Worm (Caenorhabditis elegans) whole organism, L1 larva: ENCODE measurements around the gene C09G5.13.

Experiments used
- C04F5.9 ChIP-seq: sonication (generic microtip); optimal IDR thresholded peaks from 2 replicates; lab custom pipeline; 2016; ENCODE audit warnings: missing genetic modification characterization, missing compliant biosample characterization
- C16A3.4 ChIP-seq: fragments of 150-350 bp; optimal IDR thresholded peaks from 2 replicates; lab custom pipeline; 2014; ENCODE audit warnings: missing biosample characterization, missing genetic modification characterization
- F16B12.6 ChIP-seq: fragments of 150-350 bp; optimal IDR thresholded peaks from 2 replicates; lab custom pipeline; 2014; ENCODE audit warnings: missing biosample characterization, missing genetic modification characterization
- alr-1 ChIP-seq: fragments of 200-800 bp; sonication (Bioruptor generic); optimal IDR thresholded peaks from 2 replicates; lab custom pipeline; 2018; ENCODE audit warnings: borderline replicate concordance, mild to moderate bottlenecking, missing genetic modification characterization, missing compliant biosample characterization
- ama-1 ChIP-seq: fragments of 150-350 bp; optimal IDR thresholded peaks from 2 replicates; lab custom pipeline; 2014
- blmp-1 ChIP-seq: fragments of 150-350 bp; optimal IDR thresholded peaks from 2 replicates; lab custom pipeline; 2014; ENCODE audit warnings: missing biosample characterization, missing genetic modification characterization
- ceh-63 ChIP-seq: fragments of 200-800 bp; sonication (Bioruptor generic); optimal IDR thresholded peaks from 2 replicates; lab custom pipeline; 2018; ENCODE audit warnings: mild to moderate bottlenecking, missing genetic modification characterization, missing compliant biosample characterization
- ceh-90 ChIP-seq: sonication (generic microtip); optimal IDR thresholded peaks from 2 replicates; lab custom pipeline; 2016; ENCODE audit warnings: missing genetic modification characterization, missing compliant biosample characterization
- ces-1 ChIP-seq: fragments of 150-350 bp; optimal IDR thresholded peaks from 2 replicates; lab custom pipeline; 2014; ENCODE audit warnings: missing biosample characterization, missing genetic modification reagents, missing genetic modification characterization
- efl-3 ChIP-seq: fragments of 200-800 bp; sonication (Bioruptor generic); optimal IDR thresholded peaks from 2 replicates; lab custom pipeline; 2018; ENCODE audit warnings: mild to moderate bottlenecking, missing genetic modification characterization, missing compliant biosample characterization
- egl-13 ChIP-seq: sonication (generic microtip); optimal IDR thresholded peaks from 2 replicates; lab custom pipeline; 2016; ENCODE audit warnings: missing genotype, missing genetic modification reagents, missing genetic modification characterization, missing compliant biosample characterization
- ets-5 ChIP-seq: fragments of 200-800 bp; sonication (Bioruptor generic); IDR thresholded peaks from 2 replicates; pipeline ENCODE4 v1.3.6; 2022; ENCODE audit warnings: missing genetic modification characterization, missing compliant biosample characterization
- fkh-4 ChIP-seq: sonication (generic microtip); optimal IDR thresholded peaks from 2 replicates; lab custom pipeline; 2016; ENCODE audit warnings: missing compliant biosample characterization, missing genetic modification characterization, borderline replicate concordance
- fkh-8 ChIP-seq: sonication (generic microtip); optimal IDR thresholded peaks from 2 replicates; lab custom pipeline; 2016; ENCODE audit warnings: mild to moderate bottlenecking, missing genetic modification characterization, missing compliant biosample characterization
- fos-1 ChIP-seq: fragments of 150-350 bp; optimal IDR thresholded peaks from 2 replicates; lab custom pipeline; 2014; ENCODE audit warnings: missing biosample characterization, missing genetic modification characterization
- hlh-17 ChIP-seq: fragments of 200-800 bp; sonication (Bioruptor generic); optimal IDR thresholded peaks from 2 replicates; lab custom pipeline; 2018; ENCODE audit warnings: missing genetic modification characterization, mild to moderate bottlenecking, missing compliant biosample characterization, moderate library complexity, borderline replicate concordance
- hlh-4 ChIP-seq: sonication (generic microtip); optimal IDR thresholded peaks from 2 replicates; lab custom pipeline; 2016; ENCODE audit warnings: mild to moderate bottlenecking, missing genetic modification characterization, missing compliant biosample characterization
- hpl-2 ChIP-seq: fragments of 150-350 bp; optimal IDR thresholded peaks from 2 replicates; lab custom pipeline; 2014; ENCODE audit warnings: missing biosample characterization, missing genetic modification reagents, missing genetic modification characterization
- irx-1 ChIP-seq: sonication (generic microtip); optimal IDR thresholded peaks from 2 replicates; lab custom pipeline; 2016; ENCODE audit warnings: missing genetic modification characterization, missing compliant biosample characterization
- isw-1 ChIP-seq: fragments of 200-800 bp; sonication (Bioruptor generic); IDR thresholded peaks from 2 replicates; pipeline ENCODE4 v1.3.6; 2022; ENCODE audit warnings: missing genetic modification characterization, missing compliant biosample characterization
- lin-14 ChIP-seq: fragments of 200-800 bp; sonication (Bioruptor generic); optimal IDR thresholded peaks from 2 replicates; lab custom pipeline; 2018; ENCODE audit warnings: mild to moderate bottlenecking, missing genetic modification characterization, moderate library complexity, missing compliant biosample characterization
- lin-39 ChIP-seq: fragments of 150-350 bp; optimal IDR thresholded peaks from 2 replicates; lab custom pipeline; 2014; ENCODE audit warnings: missing biosample characterization, missing genetic modification reagents, missing genetic modification characterization
- lsy-2 ChIP-seq, 2 experiments: fragments of 150-350 bp; optimal IDR thresholded peaks; 2 replicates each; lab custom pipeline; 2014; ENCODE audit warnings: missing biosample characterization in 2 of 2, missing genetic modification characterization in 2 of 2
- mdl-1 ChIP-seq, 2 experiments: fragments of 150-350 bp; optimal IDR thresholded peaks; 2 replicates each; lab custom pipeline; 2014 to 2017; ENCODE audit warnings: missing biosample characterization in 2 of 2, missing genetic modification characterization in 2 of 2, inconsistent platforms in 1 of 2
- nhr-12 ChIP-seq: sonication (generic microtip); optimal IDR thresholded peaks from 2 replicates; lab custom pipeline; 2017; ENCODE audit warnings: missing biosample characterization, missing genetic modification characterization
- nhr-20 ChIP-seq: sonication (generic microtip); optimal IDR thresholded peaks from 2 replicates; lab custom pipeline; 2016; ENCODE audit warnings: mild to moderate bottlenecking, missing genetic modification characterization, missing compliant biosample characterization
- nhr-237 ChIP-seq: fragments of 150-350 bp; optimal IDR thresholded peaks from 2 replicates; lab custom pipeline; 2014; ENCODE audit warnings: missing biosample characterization, missing genetic modification characterization
- nhr-47 ChIP-seq: sonication (generic microtip); optimal IDR thresholded peaks from 2 replicates; lab custom pipeline; 2016; ENCODE audit warnings: mild to moderate bottlenecking, missing genetic modification characterization, moderate library complexity, missing compliant biosample characterization
- nhr-71 ChIP-seq: sonication (generic microtip); optimal IDR thresholded peaks from 2 replicates; lab custom pipeline; 2016; ENCODE audit warnings: mild to moderate bottlenecking, missing genetic modification characterization, moderate library complexity, missing compliant biosample characterization
- nhr-76 ChIP-seq: sonication (generic microtip); optimal IDR thresholded peaks from 2 replicates; lab custom pipeline; 2017; ENCODE audit warnings: missing biosample characterization, missing genetic modification characterization
- nhr-77 ChIP-seq: fragments of 150-350 bp; optimal IDR thresholded peaks from 2 replicates; lab custom pipeline; 2014; ENCODE audit warnings: missing biosample characterization, missing genetic modification characterization
- nhr-84 ChIP-seq: sonication (generic microtip); optimal IDR thresholded peaks from 2 replicates; lab custom pipeline; 2017; ENCODE audit warnings: missing biosample characterization, missing genetic modification characterization
- nhr-90 ChIP-seq: sonication (generic microtip); optimal IDR thresholded peaks from 2 replicates; lab custom pipeline; 2016; ENCODE audit warnings: mild to moderate bottlenecking, missing genetic modification characterization, missing compliant biosample characterization; ENCODE audit not compliant: poor library complexity
- pag-3 ChIP-seq: sonication (generic microtip); optimal IDR thresholded peaks from 2 replicates; lab custom pipeline; 2017; ENCODE audit warnings: missing genetic modification characterization, mild to moderate bottlenecking, missing compliant biosample characterization, antibody characterized with exemption, borderline replicate concordance; ENCODE audit not compliant: insufficient read depth
- pax-3 ChIP-seq: fragments of 200-800 bp; sonication (Bioruptor generic); optimal IDR thresholded peaks from 2 replicates; lab custom pipeline; 2018; ENCODE audit warnings: mild to moderate bottlenecking, missing genetic modification characterization, moderate library complexity, missing compliant biosample characterization
- rnt-1 ChIP-seq: sonication (generic microtip); optimal IDR thresholded peaks from 2 replicates; lab custom pipeline; 2016; ENCODE audit warnings: mild to moderate bottlenecking, missing genetic modification characterization, moderate library complexity, missing compliant biosample characterization
- skn-1 ChIP-seq: fragments of 150-350 bp; optimal IDR thresholded peaks from 2 replicates; lab custom pipeline; 2014; ENCODE audit warnings: missing biosample characterization, missing genetic modification characterization
- snpc-4 ChIP-seq: fragments of 150-350 bp; optimal IDR thresholded peaks from 2 replicates; lab custom pipeline; 2014; ENCODE audit warnings: missing biosample characterization, missing genetic modification characterization
- swsn-7 ChIP-seq: sonication (generic microtip); optimal IDR thresholded peaks from 2 replicates; lab custom pipeline; 2016; ENCODE audit warnings: missing genetic modification characterization, missing compliant biosample characterization
- tbx-2 ChIP-seq: sonication (generic microtip); optimal IDR thresholded peaks from 2 replicates; lab custom pipeline; 2016; ENCODE audit warnings: missing genetic modification characterization, missing compliant biosample characterization
- unc-62 ChIP-seq: fragments of 150-350 bp; optimal IDR thresholded peaks from 2 replicates; lab custom pipeline; 2014; ENCODE audit warnings: missing biosample characterization, missing genetic modification reagents, missing genetic modification characterization
- unc-86 ChIP-seq: sonication (generic microtip); optimal IDR thresholded peaks from 2 replicates; lab custom pipeline; 2016; ENCODE audit warnings: missing genetic modification characterization, missing compliant biosample characterization

Gene C09G5.13

DNA sequence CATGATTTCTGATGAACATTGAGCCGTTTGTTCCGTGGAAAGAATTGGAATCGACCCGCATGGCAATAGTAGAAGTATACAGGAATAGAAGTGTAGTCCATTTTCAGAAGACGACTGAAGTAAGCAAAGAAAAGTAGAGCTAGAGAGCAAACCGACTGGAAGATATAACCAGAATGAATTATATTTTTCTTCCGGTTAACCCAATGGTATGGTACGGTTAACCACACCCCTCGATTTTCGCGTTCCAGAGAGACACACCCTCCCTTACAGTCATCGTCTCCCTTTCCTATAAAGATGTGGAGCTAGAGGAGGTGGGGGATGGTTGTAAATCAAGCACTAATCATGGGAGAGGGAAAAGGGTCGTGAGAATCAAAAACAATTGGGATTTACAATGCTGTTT, 5.8 kb downstream of the C09G5.13 start, which contains the start of gene C09G5.14:
C09G5.14 (minus strand) TSS at position 101 of the 400 bp plus-strand sequence.
- TF ChIP-seq fkh-4 (tag; lab: Kevin White, UChicago) (no peak), nhr-77 (tag; lab: Kevin White, UChicago) (no peak), pax-3 (tag; lab: Kevin White, UChicago) (no peak), fos-1 (no peak), fkh-8 (tag; lab: Kevin White, UChicago) (no peak), unc-62 (no peak), ces-1 (GFP tag; lab: Kevin White, UChicago) (no peak), F16B12.6 (tag; lab: Kevin White, UChicago) (no peak), nhr-76 (no peak), hpl-2 (no peak), hlh-17 (no peak), isw-1 (GFP tag; lab: Robert Waterston, UW) (no peak), egl-13 (tag; lab: Kevin White, UChicago) (no peak), rnt-1 (tag; lab: Kevin White, UChicago) (no peak), nhr-90 (tag; lab: Kevin White, UChicago) (no peak)

DNA sequence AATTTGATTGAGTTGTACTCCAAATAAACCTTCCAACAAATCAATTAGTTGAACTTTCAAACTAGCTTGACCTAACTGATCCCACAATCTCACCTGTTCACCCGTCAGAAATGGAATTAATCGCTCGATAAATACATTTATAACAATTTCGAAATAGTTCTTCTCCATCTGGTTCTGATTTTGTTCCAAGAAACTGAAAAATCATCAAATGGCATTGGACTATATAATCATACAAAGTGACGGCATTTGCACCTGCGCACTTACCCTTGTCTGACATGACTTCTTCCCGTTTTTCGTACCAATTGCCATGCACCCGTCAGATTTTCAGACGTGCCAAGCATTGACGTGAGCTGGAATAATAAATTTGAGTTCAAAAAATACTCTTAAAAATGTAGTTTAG, 13.5 kb downstream of the C09G5.13 start:
- TF ChIP-seq nhr-90 (tag; lab: Kevin White, UChicago) (no peak), blmp-1 (tag; lab: Kevin White, UChicago) (no peak), fkh-8 (tag; lab: Kevin White, UChicago) (peak; percentile 83), hlh-4 (tag; lab: Kevin White, UChicago) (peak; percentile 72), ces-1 (GFP tag; lab: Kevin White, UChicago) (no peak), lin-14 (GFP tag; lab: Kevin White, UChicago) (no peak), ets-5 (GFP tag; lab: Robert Waterston, UW) (no peak), unc-86 (no peak), rnt-1 (tag; lab: Kevin White, UChicago) (no peak), ama-1 (lab: Kevin White, UChicago) (no peak), ceh-63 (GFP tag; lab: Kevin White, UChicago) (no peak), C16A3.4 (tag; lab: Kevin White, UChicago) (no peak), lsy-2 (tag; optimal IDR thresholded peaks at IDR 0.05; lab: Kevin White, UChicago) (no peak), nhr-71 (tag; lab: Kevin White, UChicago) (peak; percentile 63), C04F5.9 (tag; lab: Kevin White, UChicago) (no peak), nhr-20 (tag; lab: Kevin White, UChicago) (no peak), nhr-47 (tag; lab: Kevin White, UChicago) (peak; percentile 53), snpc-4 (no peak), swsn-7 (peak; percentile 3), pag-3 (no peak), efl-3 (GFP tag; lab: Kevin White, UChicago) (no peak), irx-1 (no peak), lin-39 (tag; lab: Kevin White, UChicago) (no peak), tbx-2 (tag; lab: Kevin White, UChicago) (no peak), nhr-237 (no peak), nhr-84 (tag; lab: Kevin White, UChicago) (no peak), nhr-76 (no peak), mdl-1 (tag; optimal IDR thresholded peaks at IDR 0.05; lab: Kevin White, UChicago) (no peak), ceh-90 (tag; lab: Kevin White, UChicago) (no peak), isw-1 (GFP tag; lab: Robert Waterston, UW) (no peak), alr-1 (tag; lab: Kevin White, UChicago) (no peak), nhr-12 (tag; lab: Kevin White, UChicago) (no peak), skn-1 (no peak)
- TF ChIP-seq, all 84 proteins: peak for 5
